Fruit fly (Drosophila melanogaster) S2 (cell line): ENCODE results near the gene CG14434.

ENCODE experiments used
- CG8478 ChIP-seq: fragments of >200 bp; optimal IDR thresholded peaks from 2 replicates; lab custom pipeline; 2018
- CTCF ChIP-seq, 2 experiments: fragments of >200 bp; optimal IDR thresholded peaks; 2 replicates each; lab custom pipeline; 2018

DNA sequence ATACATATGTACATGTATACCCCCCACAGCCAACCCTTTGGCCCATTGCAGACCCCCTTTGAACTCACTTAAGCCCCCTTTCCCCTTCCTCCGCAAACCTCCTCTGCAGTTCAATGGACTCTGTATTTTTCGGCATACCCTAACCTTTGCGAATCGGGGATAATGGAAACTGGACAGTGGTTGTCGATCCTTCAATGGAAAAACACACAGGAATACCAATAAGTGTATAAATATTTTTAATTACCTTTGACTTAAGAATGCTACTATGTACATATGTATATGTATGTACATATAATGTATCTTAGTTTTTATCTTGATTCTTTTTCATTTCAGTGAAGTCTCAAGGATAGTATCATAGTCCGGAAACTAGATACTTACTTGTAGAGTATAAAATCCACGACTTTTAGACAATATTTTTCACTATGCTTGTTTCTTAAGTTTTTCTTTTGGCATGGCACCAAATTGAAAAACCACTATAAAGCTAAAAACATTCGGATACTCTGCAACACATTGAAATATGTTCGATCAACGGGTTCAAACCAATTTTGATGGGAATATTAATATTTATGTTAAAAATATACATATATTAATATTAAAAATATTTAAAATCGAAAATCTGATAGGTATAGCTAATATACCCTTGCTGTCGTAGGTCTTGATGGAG lies 10.5 kb downstream of the CG14434 start:
- TF ChIP-seq CG8478 (lab: Kevin White, UChicago), result no peak
- TF ChIP-seq CTCF (optimal IDR thresholded peaks at IDR 0.05; lab: Kevin White, UChicago), result no peak
